Fruit fly (Drosophila melanogaster): ENCODE data around the gene Mgat2.

Gene Mgat2

DNA sequence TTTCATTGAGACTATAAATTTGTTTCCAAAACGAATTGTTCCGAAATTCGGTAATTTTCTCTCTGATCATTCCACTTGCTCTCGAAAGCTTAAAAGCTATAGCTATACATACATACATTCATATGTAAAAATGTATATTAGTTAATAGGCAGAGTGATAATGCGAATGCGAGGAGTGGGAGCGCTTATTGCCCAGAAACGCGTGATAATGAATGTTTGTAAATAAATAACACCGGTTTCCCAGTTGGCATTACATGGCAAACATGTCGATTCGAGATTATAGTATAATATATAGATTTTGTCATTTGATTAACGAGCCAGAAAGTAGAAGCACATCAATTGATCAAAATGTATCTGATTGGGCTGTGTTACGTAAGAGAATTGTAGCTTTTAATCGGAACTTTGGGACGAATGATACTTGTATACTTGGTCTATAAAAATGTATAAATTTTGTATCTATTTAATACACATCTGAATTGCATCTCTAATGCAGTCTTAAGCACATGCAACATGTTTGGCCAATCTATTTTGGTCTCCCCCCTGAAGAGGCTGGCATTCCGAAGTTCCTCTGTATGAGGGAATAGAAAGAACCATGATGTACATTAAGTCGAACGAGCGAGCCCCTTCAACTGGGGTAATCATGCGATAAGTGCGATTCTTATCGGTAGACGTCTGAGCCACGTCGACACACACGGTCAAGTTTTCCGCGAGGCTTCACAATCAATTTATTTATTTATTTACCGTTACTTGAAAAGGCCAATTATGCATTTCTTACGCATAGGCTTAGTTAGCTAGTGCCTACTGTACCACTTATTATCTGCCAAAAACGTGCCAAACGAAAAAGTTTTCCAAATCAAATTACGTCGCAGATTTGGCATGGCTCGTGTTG, 9.2 kb downstream of the Mgat2 start:
- no peak for TF ChIP-seq CG9948 (tag; optimal IDR thresholded peaks at IDR 0.05)
- TF ChIP-seq CG12605 (GFP tag; IDR thresholded peaks at IDR 0.05) = no peak
- peak; percentile 66; the same call in 1 of the 2 replicates for TF ChIP-seq Ets98B (GFP tag; IDR thresholded peaks at IDR 0.05)
- no peak for TF ChIP-seq CG10348 (GFP tag; IDR thresholded peaks at IDR 0.05)
- peak; percentile 38 for TF ChIP-seq CG8301 (tag; optimal IDR thresholded peaks at IDR 0.05)
- no peak for TF ChIP-seq gl (tag; optimal IDR thresholded peaks at IDR 0.05)
- no peak for TF ChIP-seq CG13204 (GFP tag; optimal IDR thresholded peaks at IDR 0.05)
- TF ChIP-seq fd96Ca (GFP tag; IDR thresholded peaks at IDR 0.05) = peak; percentile 68; the same call in 2 of the 3 replicates
- no peak for TF ChIP-seq EcR (GFP tag; optimal IDR thresholded peaks at IDR 0.05)
- TF ChIP-seq CG15710 (tag; optimal IDR thresholded peaks at IDR 0.05) = no peak
- TF ChIP-seq CG34367 (tag; optimal IDR thresholded peaks at IDR 0.05) = no peak
- TF ChIP-seq rn (GFP tag; IDR thresholded peaks at IDR 0.05) = peak; percentile 32; the same call in 1 of the 2 replicates
- TF ChIP-seq CG4496 (GFP tag; IDR thresholded peaks at IDR 0.05) = peak; percentile 72
- TF ChIP-seq Pif1A (GFP tag; optimal IDR thresholded peaks at IDR 0.05) = no peak
- no peak for TF ChIP-seq D1 (tag; optimal IDR thresholded peaks at IDR 0.05)
- no peak for TF ChIP-seq Snoo (tag; optimal IDR thresholded peaks at IDR 0.05)
- peak; percentile 58 for TF ChIP-seq CG14655 (GFP tag; optimal IDR thresholded peaks at IDR 0.05)
- TF ChIP-seq CG8159 (tag; optimal IDR thresholded peaks at IDR 0.05) = no peak
- peak; percentile 64 for TF ChIP-seq CG32121 (GFP tag; IDR thresholded peaks at IDR 0.05)
- no peak for TF ChIP-seq CG17806 (tag; optimal IDR thresholded peaks at IDR 0.05)
- TF ChIP-seq Pif1B (GFP tag; optimal IDR thresholded peaks at IDR 0.05) = no peak

DNA sequence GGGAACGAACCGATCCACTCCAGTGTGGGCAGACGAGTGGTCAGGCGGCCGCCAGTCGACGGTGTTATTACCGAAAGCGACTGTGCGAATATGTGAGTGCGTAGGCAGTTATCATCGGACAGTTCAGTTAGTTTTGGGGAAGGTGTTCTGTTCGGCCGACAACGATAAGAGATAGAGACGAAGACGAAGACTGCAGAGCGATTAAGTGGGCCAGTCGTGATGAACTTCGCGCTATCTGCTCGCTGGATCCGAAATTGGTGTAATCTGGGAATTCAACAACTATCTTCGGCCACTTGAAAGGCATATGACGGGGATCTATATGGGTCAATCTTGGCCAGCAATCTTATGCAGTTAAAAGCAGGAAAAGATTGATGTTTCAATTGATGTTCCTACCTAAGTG, 12.8 kb downstream of the Mgat2 start, which contains the start of gene CG7912:
Gene CG7912, minus strand, starts transcription at position 17 of the 400 bp plus-strand sequence.
- no peak for TF ChIP-seq CG8159 (tag; optimal IDR thresholded peaks at IDR 0.05)
- no peak for TF ChIP-seq rn (GFP tag; IDR thresholded peaks at IDR 0.05)
- no peak for TF ChIP-seq CG17806 (tag; optimal IDR thresholded peaks at IDR 0.05)
- TF ChIP-seq CG10348 (GFP tag; IDR thresholded peaks at IDR 0.05) = no peak
- no peak for TF ChIP-seq D1 (tag; optimal IDR thresholded peaks at IDR 0.05)
- no peak for TF ChIP-seq CG34367 (tag; optimal IDR thresholded peaks at IDR 0.05)

DNA sequence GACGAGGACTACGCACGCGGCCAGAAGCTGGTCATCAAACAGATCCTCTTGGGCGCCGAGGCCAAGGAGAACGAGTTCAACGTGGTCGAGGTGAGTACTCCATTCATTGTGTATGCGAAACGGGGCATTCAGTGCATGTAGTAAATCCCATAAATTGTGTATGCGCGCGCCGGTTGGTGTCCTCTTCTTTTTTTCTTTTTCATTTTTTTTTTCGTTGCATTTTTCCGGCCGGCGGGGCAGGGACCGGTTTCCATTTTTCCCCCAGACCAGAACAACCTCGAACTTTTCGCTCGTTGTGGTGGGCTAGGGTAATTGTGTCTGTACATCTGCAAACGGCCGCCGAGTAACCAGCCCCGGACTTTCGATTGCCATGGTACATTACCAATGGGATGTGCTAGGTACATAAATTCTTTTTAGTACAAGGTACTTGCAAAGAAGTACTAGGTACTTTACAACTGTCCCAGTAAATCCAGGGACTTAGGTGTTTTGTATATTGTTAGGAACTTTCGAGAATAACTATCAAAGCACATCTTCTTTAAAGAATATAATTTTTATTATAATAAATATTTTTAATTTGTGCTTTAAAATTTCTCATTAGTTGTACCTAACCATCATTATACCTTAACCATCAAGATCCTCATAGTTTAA, 16.6 kb downstream of the Mgat2 start:
- TF ChIP-seq CG17806 (tag; optimal IDR thresholded peaks at IDR 0.05) = peak; percentile 42
- TF ChIP-seq CG34367 (tag; optimal IDR thresholded peaks at IDR 0.05) = peak; percentile 34
- TF ChIP-seq D1 (tag; optimal IDR thresholded peaks at IDR 0.05) = no peak
- TF ChIP-seq CG9948 (tag; optimal IDR thresholded peaks at IDR 0.05) = no peak
- TF ChIP-seq Pif1B (GFP tag; optimal IDR thresholded peaks at IDR 0.05) = peak; percentile 53
- TF ChIP-seq CG8159 (tag; optimal IDR thresholded peaks at IDR 0.05) = peak; percentile 44
- peak; percentile 45 for TF ChIP-seq CG15710 (tag; optimal IDR thresholded peaks at IDR 0.05)
- peak; percentile 63 for TF ChIP-seq CG14655 (GFP tag; optimal IDR thresholded peaks at IDR 0.05)
- TF ChIP-seq EcR (GFP tag; optimal IDR thresholded peaks at IDR 0.05) = peak; percentile 60
- peak; percentile 86 for TF ChIP-seq gl (tag; optimal IDR thresholded peaks at IDR 0.05)
- TF ChIP-seq rn (GFP tag; IDR thresholded peaks at IDR 0.05) = no peak
- peak; percentile 39 for TF ChIP-seq CG8301 (tag; optimal IDR thresholded peaks at IDR 0.05)
- no peak for TF ChIP-seq CG13204 (GFP tag; optimal IDR thresholded peaks at IDR 0.05)
- TF ChIP-seq CG12605 (GFP tag; IDR thresholded peaks at IDR 0.05) = peak; percentile 82
- TF ChIP-seq fd96Ca (GFP tag; IDR thresholded peaks at IDR 0.05) = peak; percentile 55; the same call in 1 of the 3 replicates
- TF ChIP-seq CG10348 (GFP tag; IDR thresholded peaks at IDR 0.05) = no peak
- no peak for TF ChIP-seq Pif1A (GFP tag; optimal IDR thresholded peaks at IDR 0.05)
- TF ChIP-seq Ets98B (GFP tag; IDR thresholded peaks at IDR 0.05) = peak; percentile 76
- TF ChIP-seq Snoo (tag; optimal IDR thresholded peaks at IDR 0.05) = no peak
- peak; percentile 87 for TF ChIP-seq CG4496 (GFP tag; IDR thresholded peaks at IDR 0.05)
- no peak for TF ChIP-seq CG32121 (GFP tag; IDR thresholded peaks at IDR 0.05)

DNA sequence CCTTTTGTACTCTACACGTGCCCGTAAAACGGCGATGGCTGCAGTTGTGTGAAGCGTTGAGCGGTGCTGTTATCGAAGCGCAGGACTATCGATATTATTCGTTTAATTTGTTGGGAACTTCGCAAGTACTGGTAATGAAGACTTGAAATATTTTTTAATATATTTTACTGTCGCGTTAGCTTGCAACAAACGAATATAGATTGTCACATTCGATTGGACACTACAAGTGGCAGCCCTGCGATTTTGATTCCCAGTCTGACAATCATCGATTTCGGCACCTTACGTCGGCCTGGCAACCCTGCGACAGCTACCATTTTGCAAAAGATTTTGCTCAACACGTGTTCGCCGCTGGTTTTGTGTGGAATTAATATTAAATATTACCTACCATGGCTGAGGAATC, 17.4 kb downstream of the Mgat2 start, which contains the start of the genes Nlp and Nph:
Gene Nlp, plus strand, starts transcription at position 138 of the 400 bp plus-strand sequence.
Gene Nph, minus strand, starts transcription at position 214 of the 400 bp plus-strand sequence.
- TF ChIP-seq CG14655 (GFP tag; optimal IDR thresholded peaks at IDR 0.05) (no peak), Snoo (tag; optimal IDR thresholded peaks at IDR 0.05) (peak; percentile 14), Ets98B (GFP tag; IDR thresholded peaks at IDR 0.05) (no peak), CG17806 (tag; optimal IDR thresholded peaks at IDR 0.05) (no peak)

DNA sequence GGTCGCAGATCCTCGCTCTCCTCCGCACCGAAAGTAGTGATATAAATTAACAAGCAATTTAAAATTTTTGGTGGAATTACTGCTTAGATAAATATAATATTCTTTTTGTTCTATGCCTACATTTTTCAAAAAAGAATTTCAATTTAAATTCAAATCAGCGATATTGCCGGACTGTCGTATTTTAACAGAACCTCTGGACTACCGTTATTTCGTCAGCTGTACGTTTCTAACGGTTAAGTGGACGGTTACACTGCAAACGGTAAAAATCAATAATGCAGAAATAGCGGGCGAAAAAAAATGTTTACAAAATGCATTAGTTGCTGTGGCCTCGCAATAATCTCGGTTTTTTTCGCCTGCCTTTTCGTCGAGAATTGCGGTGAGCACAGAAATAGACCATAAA, 21.7 kb downstream of the Mgat2 start, which contains the start of gene Tace:
Gene Tace, plus strand, starts transcription at position 245 of the 400 bp plus-strand sequence.
- TF ChIP-seq CG10348 (GFP tag; IDR thresholded peaks at IDR 0.05) (no peak), CG14655 (GFP tag; optimal IDR thresholded peaks at IDR 0.05) (no peak), CG4496 (GFP tag; IDR thresholded peaks at IDR 0.05) (no peak), CG32121 (GFP tag; IDR thresholded peaks at IDR 0.05) (no peak), CG8301 (tag; optimal IDR thresholded peaks at IDR 0.05) (no peak), Pif1A (GFP tag; optimal IDR thresholded peaks at IDR 0.05) (no peak), CG12605 (GFP tag; IDR thresholded peaks at IDR 0.05) (no peak)
